Fruit fly (Drosophila melanogaster): ENCODE results near the gene ymp.

DNA sequence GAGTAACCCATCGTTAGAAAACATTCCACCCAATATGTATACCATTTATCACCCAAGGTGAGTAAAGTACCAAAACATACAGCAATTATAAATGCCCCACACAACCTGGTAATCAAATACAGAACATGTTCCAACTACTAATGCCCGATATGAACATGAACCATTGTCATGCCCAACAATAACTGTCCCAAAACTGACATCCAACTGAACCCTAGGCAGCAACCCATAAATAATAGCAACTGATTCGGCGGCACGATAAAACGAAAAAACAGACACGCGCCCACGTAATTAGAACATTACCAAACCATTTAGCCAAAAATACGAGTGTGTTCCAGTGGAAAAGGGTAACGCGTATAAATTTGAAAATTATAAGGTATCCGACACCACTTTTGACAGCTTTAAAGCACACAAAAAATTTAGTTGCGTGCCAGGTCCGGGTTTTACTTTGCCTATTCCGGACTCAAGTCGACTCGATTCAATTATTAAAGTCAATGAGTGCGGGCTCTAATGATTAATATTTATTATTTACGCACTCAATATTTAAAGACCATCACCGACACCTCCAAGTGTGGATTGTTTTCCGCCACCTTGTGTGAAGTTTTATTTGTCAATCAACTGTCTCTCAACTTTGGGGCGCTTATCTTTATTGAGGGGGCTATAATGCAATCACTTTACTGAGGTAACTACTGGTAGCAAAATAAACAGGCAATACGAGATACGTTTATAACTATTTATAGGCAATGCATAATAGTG lies 65.2 kb downstream of the ymp start:
- TF ChIP-seq psq (GFP tag; optimal IDR thresholded peaks at IDR 0.05) (no peak), h (GFP tag; optimal IDR thresholded peaks at IDR 0.05) (no peak), pan (optimal IDR thresholded peaks at IDR 0.05) (no peak), Dif (GFP tag; optimal IDR thresholded peaks at IDR 0.05; ENCODE audit: partially characterized antibody) (no peak), Rel (GFP tag; optimal IDR thresholded peaks at IDR 0.05) (no peak), Rel (tag; optimal IDR thresholded peaks at IDR 0.05) (no peak), OdsH (GFP tag; optimal IDR thresholded peaks at IDR 0.05) (no peak), N (GFP tag; optimal IDR thresholded peaks at IDR 0.05) (no peak)
